Worm (Caenorhabditis elegans) whole organism, L4 larva: Measurements from ENCODE around the gene C55A6.11.

Experiments
- D1046.2 ChIP-seq: fragments of 200-800 bp; sonication (Bioruptor generic); IDR thresholded peaks from 2 replicates; pipeline ENCODE4 v1.3.6; 2022; ENCODE audit warnings: missing genetic modification characterization, missing compliant biosample characterization
- F10B5.3 ChIP-seq: sonication (generic microtip); optimal IDR thresholded peaks from 2 replicates; lab custom pipeline; 2016; ENCODE audit warnings: mild to moderate bottlenecking, missing genetic modification characterization, missing compliant biosample characterization
- F26F4.8 ChIP-seq: fragments of 200-800 bp; sonication (Bioruptor generic); conservative IDR thresholded peaks from 2 replicates; pipeline ENCODE4 v1.3.6; 2022; ENCODE audit warnings: missing genetic modification characterization, missing compliant biosample characterization
- F49E8.2 ChIP-seq: sonication (generic microtip); optimal IDR thresholded peaks from 2 replicates; lab custom pipeline; 2016; ENCODE audit warnings: missing compliant biosample characterization, mild to moderate bottlenecking, missing genetic modification characterization, borderline replicate concordance
- T26A8.4 ChIP-seq: fragments of 200-800 bp; sonication (Bioruptor generic); IDR thresholded peaks from 2 replicates; pipeline ENCODE4 v1.3.6; 2022; ENCODE audit warnings: missing genetic modification characterization, missing compliant biosample characterization
- ZK546.5 ChIP-seq, 2 experiments: sonication (generic microtip); optimal IDR thresholded peaks; 2 replicates each; lab custom pipeline; 2017; ENCODE audit warnings: missing biosample characterization in 2 of 2, missing genetic modification characterization in 2 of 2
- aha-1 ChIP-seq: fragments of 150-350 bp; peaks from one replicate; lab custom pipeline; 2014; ENCODE audit warnings: missing biosample characterization, missing genetic modification characterization
- arid-1 ChIP-seq: fragments of 200-800 bp; sonication (Bioruptor generic); conservative IDR thresholded peaks from 2 replicates; pipeline ENCODE4 v1.3.6; 2022; ENCODE audit warnings: missing genetic modification reagents, missing genetic modification characterization, missing compliant biosample characterization
- ceh-28 ChIP-seq: fragments of 150-350 bp; optimal IDR thresholded peaks from 2 replicates; lab custom pipeline; 2014; ENCODE audit warnings: missing biosample characterization, missing genetic modification reagents, missing genetic modification characterization
- cey-2 ChIP-seq: sonication (generic microtip); optimal IDR thresholded peaks from 3 replicates; lab custom pipeline; 2017; ENCODE audit warnings: missing genetic modification characterization, mild to moderate bottlenecking, missing compliant biosample characterization, antibody characterized with exemption, borderline replicate concordance; ENCODE audit not compliant: insufficient read depth
- daf-16 ChIP-seq, 3 experiments: sonication (generic microtip); optimal IDR thresholded peaks; 2 replicates each; lab custom pipeline; 2016 to 2017; ENCODE audit warnings: missing genetic modification characterization in 3 of 3, missing genetic modification reagents in 3 of 3, mild to moderate bottlenecking in 2 of 3, missing compliant biosample characterization in 2 of 3, missing biosample characterization in 1 of 3, moderate library complexity in 1 of 3
- dmd-9 ChIP-seq: fragments of 200-800 bp; sonication (Bioruptor generic); IDR thresholded peaks from 2 replicates; pipeline ENCODE4 v1.3.6; 2022; ENCODE audit warnings: missing genetic modification reagents, missing genetic modification characterization, missing compliant biosample characterization
- dpl-1 ChIP-seq: fragments of 150-350 bp; optimal IDR thresholded peaks from 2 replicates; lab custom pipeline; 2014; ENCODE audit warnings: missing biosample characterization, missing genetic modification reagents, missing genetic modification characterization
- fkh-10 ChIP-seq: fragments of 150-350 bp; optimal IDR thresholded peaks from 2 replicates; lab custom pipeline; 2014; ENCODE audit warnings: missing biosample characterization, missing genetic modification reagents, missing genetic modification characterization
- hlh-11 ChIP-seq: fragments of 200-800 bp; sonication (Bioruptor generic); optimal IDR thresholded peaks from 2 replicates; lab custom pipeline; 2018; ENCODE audit warnings: mild to moderate bottlenecking, missing genetic modification characterization, missing compliant biosample characterization
- hmg-1.1 ChIP-seq: fragments of 200-800 bp; sonication (Bioruptor generic); IDR thresholded peaks from 2 replicates; pipeline ENCODE4 v1.3.6; 2022; ENCODE audit warnings: missing genetic modification reagents, missing genetic modification characterization, missing compliant biosample characterization
- lin-13 ChIP-seq: fragments of 150-350 bp; optimal IDR thresholded peaks from 2 replicates; lab custom pipeline; 2014; ENCODE audit warnings: missing biosample characterization, missing genetic modification reagents, missing genetic modification characterization
- lin-38 ChIP-seq: fragments of 200-800 bp; sonication (Bioruptor generic); IDR thresholded peaks from 2 replicates; pipeline ENCODE4 v1.3.6; 2022; ENCODE audit warnings: missing genetic modification reagents, missing genetic modification characterization, missing compliant biosample characterization
- lir-3 ChIP-seq: sonication (generic microtip); optimal IDR thresholded peaks from 2 replicates; lab custom pipeline; 2016; ENCODE audit warnings: mild to moderate bottlenecking, missing genetic modification characterization, missing compliant biosample characterization
- madf-5 ChIP-seq, 2 experiments: fragments of 200-800 bp; sonication (Bioruptor generic); IDR thresholded peaks; 2 replicates each; pipeline ENCODE4 v1.3.6; 2022; ENCODE audit warnings: missing compliant biosample characterization in 2 of 2, missing genetic modification characterization in 2 of 2
- mdt-29 ChIP-seq: fragments of 200-800 bp; sonication (Bioruptor generic); IDR thresholded peaks from 2 replicates; pipeline ENCODE4 v1.3.6; 2022; ENCODE audit warnings: missing genetic modification reagents, missing genetic modification characterization, missing compliant biosample characterization
- mes-2 ChIP-seq: sonication (generic microtip); optimal IDR thresholded peaks from 2 replicates; lab custom pipeline; 2016; ENCODE audit warnings: missing genotype, mild to moderate bottlenecking, missing genetic modification characterization, missing compliant biosample characterization; ENCODE audit not compliant: poor library complexity, severe bottlenecking
- nhr-10 ChIP-seq: fragments of 150-350 bp; optimal IDR thresholded peaks from 2 replicates; lab custom pipeline; 2014; ENCODE audit warnings: missing biosample characterization, missing genetic modification characterization
- nhr-111 ChIP-seq: fragments of 200-800 bp; sonication (Bioruptor generic); optimal IDR thresholded peaks from 2 replicates; lab custom pipeline; 2018; ENCODE audit warnings: mild to moderate bottlenecking, missing genetic modification characterization, missing compliant biosample characterization
- nhr-25 ChIP-seq: sonication (generic microtip); optimal IDR thresholded peaks from 2 replicates; lab custom pipeline; 2017; ENCODE audit warnings: missing genetic modification characterization, mild to moderate bottlenecking, missing compliant biosample characterization, antibody characterized with exemption, moderate library complexity, borderline replicate concordance; ENCODE audit not compliant: insufficient read depth
- nhr-28 ChIP-seq: fragments of 150-350 bp; optimal IDR thresholded peaks from 2 replicates; lab custom pipeline; 2014; ENCODE audit warnings: missing biosample characterization, missing genetic modification characterization
- nhr-48 ChIP-seq: sonication (generic microtip); optimal IDR thresholded peaks from 2 replicates; lab custom pipeline; 2016; ENCODE audit warnings: mild to moderate bottlenecking, missing genetic modification characterization, missing compliant biosample characterization
- nhr-77 ChIP-seq: fragments of 150-350 bp; optimal IDR thresholded peaks from 2 replicates; lab custom pipeline; 2014; ENCODE audit warnings: missing biosample characterization, missing genetic modification characterization
- pha-4 ChIP-seq, 2 experiments: fragments of 150-350 bp in 1 of 2; fragments of 200-800 bp in 1 of 2; sonication (Bioruptor generic) in 1 of 2; IDR thresholded peaks in 1 of 2; optimal IDR thresholded peaks in 1 of 2; 2 replicates each; pipeline versions ENCODE4 v1.3.6 to Lab custom; 2014 to 2022; ENCODE audit warnings: missing genetic modification characterization in 2 of 2, missing genetic modification reagents in 2 of 2, missing biosample characterization in 1 of 2, missing compliant biosample characterization in 1 of 2
- pqm-1 ChIP-seq: sonication (generic microtip); optimal IDR thresholded peaks from 2 replicates; lab custom pipeline; 2017; ENCODE audit warnings: missing biosample characterization, missing genetic modification characterization
- rbr-2 ChIP-seq: sonication (generic microtip); optimal IDR thresholded peaks from 2 replicates; lab custom pipeline; 2016; ENCODE audit warnings: missing genotype, missing genetic modification characterization, missing compliant biosample characterization
- skn-1 ChIP-seq: fragments of 150-350 bp; optimal IDR thresholded peaks from 2 replicates; lab custom pipeline; 2014; ENCODE audit warnings: missing biosample characterization, missing genetic modification characterization
- snpc-1.2 ChIP-seq: fragments of 200-800 bp; sonication (Bioruptor generic); IDR thresholded peaks from 2 replicates; pipeline ENCODE4 v1.3.6; 2022; ENCODE audit warnings: missing genetic modification reagents, missing genetic modification characterization, missing compliant biosample characterization
- tra-1 ChIP-seq: fragments of 200-800 bp; sonication (Bioruptor generic); IDR thresholded peaks from 2 replicates; pipeline ENCODE4 v1.3.6; 2022; ENCODE audit warnings: missing genetic modification reagents, missing genetic modification characterization, missing compliant biosample characterization
- unc-62 ChIP-seq, 3 experiments: fragments of 150-350 bp in 1 of 3; sonication (generic microtip); optimal IDR thresholded peaks in 2 of 3; peaks in 1 of 3; 1 replicate in 1 of 3; 2 replicates in 2 of 3; lab custom pipeline; 2014 to 2017; ENCODE audit warnings: missing biosample characterization in 3 of 3, missing genetic modification characterization in 3 of 3, missing genetic modification reagents in 3 of 3, missing genotype in 1 of 3
- zfp-2 ChIP-seq: sonication (generic microtip); optimal IDR thresholded peaks from 2 replicates; lab custom pipeline; 2016; ENCODE audit warnings: mild to moderate bottlenecking, missing genetic modification characterization, missing compliant biosample characterization
- zfp-3 ChIP-seq: fragments of 200-800 bp; sonication (Bioruptor generic); conservative IDR thresholded peaks from 2 replicates; pipeline ENCODE4 v1.3.6; 2022; ENCODE audit warnings: missing genetic modification reagents, missing genetic modification characterization, missing compliant biosample characterization
- ztf-7 ChIP-seq: fragments of 150-350 bp; optimal IDR thresholded peaks from 2 replicates; lab custom pipeline; 2014; ENCODE audit warnings: missing biosample characterization, missing genetic modification characterization

Gene C55A6.11

DNA sequence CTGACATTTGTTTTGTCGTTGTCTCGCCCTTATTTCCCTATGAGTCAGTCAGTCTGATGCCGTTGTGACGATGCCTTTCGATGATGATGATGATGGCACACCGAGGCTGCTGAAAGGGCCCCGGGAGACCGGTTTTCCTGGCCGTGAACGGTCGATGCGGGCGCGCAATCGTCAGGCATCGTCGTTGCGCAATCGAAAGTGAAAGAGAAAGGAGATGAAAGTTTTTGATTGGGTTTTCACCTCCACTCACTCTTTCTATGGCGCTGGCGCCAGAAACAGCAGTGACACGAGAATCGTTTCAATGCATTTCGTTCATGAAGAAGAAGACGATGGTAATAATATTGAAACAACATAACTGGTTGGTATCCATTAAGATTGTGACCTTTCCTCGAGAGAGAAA is 12.6 kb downstream of the C55A6.11 start (continued):
- TF ChIP-seq arid-1 (GFP tag; lab: Robert Waterston, UW) (0 out of 2 replicates have a peak, but pooled peaks have one; percentile 18), dmd-9 (GFP tag; lab: Robert Waterston, UW) (no peak), skn-1 (tag; lab: Kevin White, UChicago) (no peak), nhr-25 (tag; lab: Kevin White, UChicago) (peak; percentile 87), hmg-1.1 (GFP tag; lab: Robert Waterston, UW) (peak; percentile 34; the same call in 1 of the 2 replicates), nhr-10 (tag; lab: Kevin White, UChicago) (no peak), ZK546.5 (tag; optimal IDR thresholded peaks at IDR 0.05; lab: Kevin White, UChicago) (no peak), ceh-28 (no peak), F10B5.3 (tag; lab: Kevin White, UChicago) (no peak), rbr-2 (tag; lab: Kevin White, UChicago) (peak; percentile 18), mdt-29 (GFP tag; lab: Robert Waterston, UW) (peak; percentile 31; the same call in 1 of the 2 replicates), T26A8.4 (GFP tag; lab: Robert Waterston, UW) (0 out of 2 replicates have a peak, but pooled peaks have one; percentile 33), cey-2 (tag; lab: Kevin White, UChicago) (no peak), lin-13 (GFP tag; lab: Kevin White, UChicago) (no peak), madf-5 (GFP tag; IDR thresholded peaks at IDR 0.05; lab: Robert Waterston, UW) (peak; percentile 57 to 69; a peak in 3 of 4 replicates), fkh-10 (GFP tag; lab: Kevin White, UChicago) (no peak), F26F4.8 (GFP tag; lab: Robert Waterston, UW) (no peak), nhr-77 (tag; lab: Kevin White, UChicago) (no peak), zfp-3 (no peak; the same call in 1 of the 2 replicates), lin-38 (GFP tag; lab: Robert Waterston, UW) (0 out of 2 replicates have a peak, but pooled peaks have one; percentile 16), zfp-2 (tag; lab: Kevin White, UChicago) (no peak), hlh-11 (peak; percentile 74), nhr-28 (tag; lab: Kevin White, UChicago) (peak; percentile 58), lir-3 (no peak), F49E8.2 (tag; lab: Kevin White, UChicago) (no peak), ztf-7 (tag; lab: Kevin White, UChicago) (no peak), tra-1 (GFP tag; lab: Robert Waterston, UW) (no peak), mes-2 (peak; percentile 33), D1046.2 (GFP tag; lab: Robert Waterston, UW) (no peak), nhr-111 (GFP tag; lab: Kevin White, UChicago) (no peak), snpc-1.2 (GFP tag; lab: Robert Waterston, UW) (no peak), pqm-1 (tag; lab: Kevin White, UChicago) (no peak)

ce11 chrV:11533365-11533949 is 13.1 kb downstream of the C55A6.11 start:
- TF ChIP-seq D1046.2 (GFP tag; lab: Robert Waterston, UW) (0 out of 2 replicates have a peak, but pooled peaks have one; percentile 51), aha-1 (peak; percentile 93), daf-16 (GFP tag; optimal IDR thresholded peaks at IDR 0.05; lab: Kevin White, UChicago) (peak in 1 of 2 experiments; percentile 29), daf-16 (tag; optimal IDR thresholded peaks at IDR 0.05; lab: Kevin White, UChicago) (no peak), dpl-1 (no peak), nhr-48 (no peak), pha-4 (GFP tag; IDR thresholded peaks at IDR 0.05; lab: Robert Waterston, UW) (0 out of 2 replicates have a peak, but pooled peaks have one; percentile 39), pha-4 (tag; optimal IDR thresholded peaks at IDR 0.05; lab: Kevin White, UChicago) (no peak), unc-62 (GFP tag; optimal IDR thresholded peaks at IDR 0.05 in 1 of 2; lab: Kevin White, UChicago) (peak in 1 of 2 experiments; percentile 93), unc-62 (tag; optimal IDR thresholded peaks at IDR 0.05; lab: Kevin White, UChicago) (no peak)
